Worm (Caenorhabditis elegans) whole organism, L3 larva: Measurements from ENCODE around the gene R148.3.

ENCODE experiments used
- jun-1 ChIP-seq: fragments of 150-350 bp; optimal IDR thresholded peaks from 2 replicates; lab custom pipeline; 2014; ENCODE audit warnings: missing biosample characterization, missing genetic modification reagents, missing genetic modification characterization
- lin-15B ChIP-seq: fragments of 150-350 bp; optimal IDR thresholded peaks from 2 replicates; lab custom pipeline; 2014; ENCODE audit warnings: missing biosample characterization, missing genetic modification characterization
- mdl-1 ChIP-seq: fragments of 150-350 bp; optimal IDR thresholded peaks from 2 replicates; lab custom pipeline; 2014; ENCODE audit warnings: missing biosample characterization, missing genetic modification characterization
- nhr-11 ChIP-seq: fragments of 150-350 bp; optimal IDR thresholded peaks from 2 replicates; lab custom pipeline; 2014; ENCODE audit warnings: missing biosample characterization, missing genetic modification characterization
- nhr-28 ChIP-seq: fragments of 150-350 bp; optimal IDR thresholded peaks from 2 replicates; lab custom pipeline; 2014; ENCODE audit warnings: missing biosample characterization, missing genetic modification characterization
- nhr-43 ChIP-seq: sonication (generic microtip); optimal IDR thresholded peaks from 2 replicates; lab custom pipeline; 2016; ENCODE audit warnings: mild to moderate bottlenecking, missing genetic modification characterization, missing compliant biosample characterization; ENCODE audit not compliant: poor library complexity, severe bottlenecking

- TF ChIP-seq nhr-28, result no peak
- no peak for TF ChIP-seq nhr-43 (tag; lab: Kevin White, UChicago)
- no peak for TF ChIP-seq nhr-11
- TF ChIP-seq jun-1 (tag; lab: Kevin White, UChicago), result no peak
- no peak for TF ChIP-seq lin-15B (tag; lab: Kevin White, UChicago)
- no peak for TF ChIP-seq mdl-1 (tag; lab: Kevin White, UChicago)
These were observed 4.7 kb downstream of the R148.3 start for ce11 chrIII:3179855-3180254.
